Worm (Caenorhabditis elegans) whole organism, late embryonic: ENCODE results near the gene pcn-1.

Experiments
- C08G9.2 ChIP-seq: sonication (generic microtip); optimal IDR thresholded peaks from 2 replicates; lab custom pipeline; 2016; ENCODE audit warnings: mild to moderate bottlenecking, missing genetic modification characterization, moderate library complexity, missing compliant biosample characterization
- C38D4.7 ChIP-seq: fragments of 200-800 bp; sonication (Bioruptor generic); optimal IDR thresholded peaks from 2 replicates; lab custom pipeline; 2018; ENCODE audit warnings: mild to moderate bottlenecking, missing genetic modification characterization, moderate library complexity, missing compliant biosample characterization
- T23F11.4 ChIP-seq: fragments of 200-800 bp; sonication (Bioruptor generic); optimal IDR thresholded peaks from 2 replicates; lab custom pipeline; 2018; ENCODE audit warnings: mild to moderate bottlenecking, missing genetic modification characterization, missing compliant biosample characterization
- Y22D7AL.16 ChIP-seq: sonication (generic microtip); optimal IDR thresholded peaks from 2 replicates; lab custom pipeline; 2016; ENCODE audit warnings: missing genetic modification characterization, missing compliant biosample characterization
- ahr-1 ChIP-seq: sonication (generic microtip); optimal IDR thresholded peaks from 2 replicates; lab custom pipeline; 2016; ENCODE audit warnings: missing genetic modification characterization, missing compliant biosample characterization
- ama-1 ChIP-seq: fragments of 150-350 bp; optimal IDR thresholded peaks from 2 replicates; lab custom pipeline; 2014
- ceh-18 ChIP-seq: sonication (generic microtip); optimal IDR thresholded peaks from 2 replicates; lab custom pipeline; 2016; ENCODE audit warnings: missing genetic modification characterization, missing compliant biosample characterization
- ceh-19 ChIP-seq: fragments of 200-800 bp; sonication (Bioruptor generic); optimal IDR thresholded peaks from 2 replicates; lab custom pipeline; 2018; ENCODE audit warnings: mild to moderate bottlenecking, missing genetic modification characterization, missing compliant biosample characterization
- ceh-2 ChIP-seq: sonication (generic microtip); optimal IDR thresholded peaks from 2 replicates; lab custom pipeline; 2016; ENCODE audit warnings: missing genotype, missing genetic modification characterization, missing compliant biosample characterization
- ceh-48 ChIP-seq: sonication (generic microtip); optimal IDR thresholded peaks from 2 replicates; lab custom pipeline; 2016; ENCODE audit warnings: missing genetic modification characterization, inconsistent platforms, missing compliant biosample characterization
- ceh-6 ChIP-seq: fragments of 200-800 bp; sonication (Bioruptor generic); optimal IDR thresholded peaks from 2 replicates; lab custom pipeline; 2018; ENCODE audit warnings: mild to moderate bottlenecking, missing genetic modification characterization, missing compliant biosample characterization
- dmd-4 ChIP-seq: sonication (generic microtip); optimal IDR thresholded peaks from 2 replicates; lab custom pipeline; 2016; ENCODE audit warnings: borderline replicate concordance, missing genetic modification characterization, missing compliant biosample characterization
- elt-4 ChIP-seq: sonication (generic microtip); optimal IDR thresholded peaks from 2 replicates; lab custom pipeline; 2016; ENCODE audit warnings: missing genetic modification characterization, missing compliant biosample characterization
- eyg-1 ChIP-seq: sonication (generic microtip); optimal IDR thresholded peaks from 2 replicates; lab custom pipeline; 2016; ENCODE audit warnings: missing genotype, missing genetic modification characterization, missing compliant biosample characterization
- fax-1 ChIP-seq: sonication (generic microtip); optimal IDR thresholded peaks from 2 replicates; lab custom pipeline; 2016; ENCODE audit warnings: missing genotype, missing genetic modification characterization, missing compliant biosample characterization
- fkh-10 ChIP-seq: fragments of 150-350 bp; optimal IDR thresholded peaks from 2 replicates; lab custom pipeline; 2014; ENCODE audit warnings: missing biosample characterization, missing genetic modification reagents, missing genetic modification characterization
- fkh-6 ChIP-seq: sonication (generic microtip); optimal IDR thresholded peaks from 2 replicates; lab custom pipeline; 2016; ENCODE audit warnings: missing genetic modification characterization, missing compliant biosample characterization
- lim-6 ChIP-seq: sonication (generic microtip); optimal IDR thresholded peaks from 2 replicates; lab custom pipeline; 2016; ENCODE audit warnings: missing genetic modification characterization, missing compliant biosample characterization
- mec-3 ChIP-seq: sonication (generic microtip); optimal IDR thresholded peaks from 2 replicates; lab custom pipeline; 2016; ENCODE audit warnings: borderline replicate concordance, missing genetic modification characterization, missing compliant biosample characterization
- nfya-1 ChIP-seq: sonication (generic microtip); optimal IDR thresholded peaks from 2 replicates; lab custom pipeline; 2017; ENCODE audit warnings: missing genetic modification characterization, mild to moderate bottlenecking, missing compliant biosample characterization, antibody characterized with exemption, moderate library complexity
- nhr-11 ChIP-seq: fragments of 150-350 bp; optimal IDR thresholded peaks from 2 replicates; lab custom pipeline; 2014; ENCODE audit warnings: missing biosample characterization, missing genetic modification characterization
- nhr-232 ChIP-seq: sonication (generic microtip); optimal IDR thresholded peaks from 2 replicates; lab custom pipeline; 2016; ENCODE audit warnings: missing genetic modification characterization, missing compliant biosample characterization
- npax-4 ChIP-seq: sonication (generic microtip); optimal IDR thresholded peaks from 2 replicates; lab custom pipeline; 2016; ENCODE audit warnings: missing genetic modification characterization, missing compliant biosample characterization
- odd-2 ChIP-seq: sonication (generic microtip); optimal IDR thresholded peaks from 2 replicates; lab custom pipeline; 2017; ENCODE audit warnings: antibody characterized with exemption, mild to moderate bottlenecking, missing genetic modification characterization, missing compliant biosample characterization
- pha-2 ChIP-seq: sonication (generic microtip); optimal IDR thresholded peaks from 2 replicates; lab custom pipeline; 2017; ENCODE audit warnings: mild to moderate bottlenecking, missing genetic modification characterization, missing compliant biosample characterization
- pqm-1 ChIP-seq: sonication (generic microtip); optimal IDR thresholded peaks from 2 replicates; lab custom pipeline; 2016; ENCODE audit warnings: missing genetic modification characterization, missing compliant biosample characterization
- pros-1 ChIP-seq: fragments of 150-350 bp; optimal IDR thresholded peaks from 2 replicates; lab custom pipeline; 2014; ENCODE audit warnings: missing biosample characterization, missing genetic modification reagents, missing genetic modification characterization
- rnt-1 ChIP-seq: sonication (generic microtip); optimal IDR thresholded peaks from 2 replicates; lab custom pipeline; 2016; ENCODE audit warnings: missing genetic modification characterization, missing compliant biosample characterization
- sdc-2 ChIP-seq: sonication (generic microtip); optimal IDR thresholded peaks from 2 replicates; lab custom pipeline; 2016; ENCODE audit warnings: missing genotype, missing genetic modification characterization, missing compliant biosample characterization
- sox-2 ChIP-seq: fragments of 200-800 bp; sonication (Bioruptor generic); IDR thresholded peaks from 2 replicates; pipeline ENCODE4 v1.3.6; 2022; ENCODE audit warnings: missing genetic modification reagents, missing genetic modification characterization, missing compliant biosample characterization
- sox-4 ChIP-seq: sonication (generic microtip); optimal IDR thresholded peaks from 2 replicates; lab custom pipeline; 2017; ENCODE audit warnings: mild to moderate bottlenecking, missing genetic modification characterization, inconsistent platforms, missing compliant biosample characterization
- syd-9 ChIP-seq: sonication (generic microtip); optimal IDR thresholded peaks from 2 replicates; lab custom pipeline; 2016; ENCODE audit warnings: mild to moderate bottlenecking, missing genetic modification characterization, moderate library complexity, missing compliant biosample characterization
- tbx-7 ChIP-seq: sonication (generic microtip); optimal IDR thresholded peaks from 2 replicates; lab custom pipeline; 2016; ENCODE audit warnings: missing genotype, missing genetic modification characterization, missing compliant biosample characterization
- unc-42 ChIP-seq: sonication (generic microtip); optimal IDR thresholded peaks from 2 replicates; lab custom pipeline; 2016; ENCODE audit warnings: missing genotype, missing genetic modification characterization, missing compliant biosample characterization
- unc-55 ChIP-seq: sonication (generic microtip); optimal IDR thresholded peaks from 2 replicates; lab custom pipeline; 2017; ENCODE audit warnings: missing biosample characterization, missing genetic modification reagents, missing genetic modification characterization

The pcn-1 gene

DNA sequence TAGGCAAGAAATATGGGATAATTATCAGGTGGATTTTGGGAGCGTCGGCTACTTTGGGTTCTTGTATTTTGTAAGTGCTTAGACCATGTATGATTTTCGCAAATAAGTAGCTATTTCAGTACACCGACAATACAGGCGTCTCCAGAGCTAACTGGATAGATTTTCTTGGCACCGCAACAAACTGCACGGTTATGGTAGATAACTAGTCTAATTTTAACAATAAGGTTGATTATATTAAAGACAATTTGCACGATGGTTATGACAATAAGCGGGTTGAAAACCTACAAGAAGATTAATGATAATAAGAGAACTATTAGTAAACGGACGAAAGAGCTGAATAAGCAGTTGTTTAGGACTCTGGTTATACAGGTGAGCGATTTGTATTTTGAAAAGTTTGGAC is 18.1 kb upstream of the pcn-1 start:
- no peak for TF ChIP-seq sox-4 (tag; lab: Kevin White, UChicago)
- TF ChIP-seq C08G9.2 (tag; lab: Kevin White, UChicago), result no peak
- TF ChIP-seq mec-3, result no peak
- TF ChIP-seq sdc-2 (tag; lab: Kevin White, UChicago), result no peak
- no peak for TF ChIP-seq ama-1 (lab: Kevin White, UChicago)
- TF ChIP-seq ceh-2 (tag; lab: Kevin White, UChicago), result no peak
- no peak for TF ChIP-seq nhr-232 (tag; lab: Kevin White, UChicago)
- no peak for TF ChIP-seq ceh-48 (tag; lab: Kevin White, UChicago)
- no peak for TF ChIP-seq Y22D7AL.16

DNA sequence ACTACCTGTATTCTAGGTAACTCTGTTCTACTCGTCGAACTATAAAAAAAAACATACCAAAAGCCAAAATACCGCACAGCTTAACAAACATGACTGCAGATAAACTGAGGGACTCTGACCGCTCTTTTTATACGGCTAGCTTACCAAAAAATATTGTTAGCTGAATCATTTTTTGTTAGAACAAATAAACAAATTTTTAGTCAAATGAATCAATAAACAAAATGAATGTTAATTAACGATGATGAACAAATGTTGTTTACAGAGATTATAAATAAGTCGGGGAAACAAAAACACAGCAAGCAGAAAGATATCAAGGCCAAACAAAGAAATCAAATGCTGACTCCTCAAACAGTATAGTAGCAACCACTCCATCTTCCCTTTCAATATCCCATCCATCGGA is 14.3 kb upstream of the pcn-1 start, which contains the start of gene ilys-6:
Gene ilys-6 (minus strand): TSS at position 101 of the 400 bp plus-strand sequence.
- TF ChIP-seq ceh-48 (tag; lab: Kevin White, UChicago) (no peak), C38D4.7 (no peak)

DNA sequence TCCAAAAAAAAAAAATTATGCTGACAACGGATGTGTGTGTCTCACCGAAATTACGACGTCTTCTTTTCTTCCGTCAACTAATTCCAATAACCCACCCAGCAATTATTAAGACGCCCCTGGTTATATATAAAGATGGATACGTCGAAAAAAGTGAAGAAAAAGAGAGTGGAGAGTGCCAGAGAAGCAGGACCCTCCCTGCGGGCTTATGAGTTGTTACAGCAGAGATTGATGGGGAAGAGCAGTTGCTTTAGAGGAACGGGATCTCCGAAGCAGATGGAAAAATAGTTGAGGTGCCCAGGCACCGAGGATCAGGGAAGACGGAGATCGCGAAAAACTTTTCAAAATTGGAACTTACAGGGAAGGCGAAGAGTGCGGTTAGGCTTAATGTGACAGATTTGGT is 6.0 kb upstream of the pcn-1 start:
- TF ChIP-seq unc-55 (GFP tag; lab: Kevin White, UChicago) (peak; percentile 64), rnt-1 (tag; lab: Kevin White, UChicago) (peak; percentile 0), lim-6 (tag; lab: Kevin White, UChicago) (no peak)

DNA sequence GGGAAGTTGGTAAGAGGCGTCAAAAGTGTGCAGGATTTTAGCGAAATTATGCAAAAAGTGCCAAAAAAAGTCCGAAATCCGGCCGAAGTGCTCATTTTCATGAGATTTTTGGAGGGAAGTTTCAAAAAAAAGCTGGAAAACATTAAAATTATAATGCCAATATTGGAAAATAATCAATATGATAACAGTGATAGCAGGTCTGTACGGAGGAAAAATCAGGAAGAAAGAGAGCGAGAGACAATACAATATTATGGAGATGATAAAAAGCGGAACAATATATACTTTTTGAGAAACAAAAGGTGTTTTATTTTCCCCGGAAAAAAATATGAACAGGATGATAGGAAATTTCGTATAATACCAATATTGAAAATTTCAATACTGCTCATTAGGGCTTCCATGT is 4.2 kb upstream of the pcn-1 start:
- no peak for TF ChIP-seq pqm-1 (tag; lab: Kevin White, UChicago)
- no peak for TF ChIP-seq Y22D7AL.16
- TF ChIP-seq nfya-1 (tag; lab: Kevin White, UChicago), result no peak
- TF ChIP-seq elt-4 (tag; lab: Kevin White, UChicago), result no peak
- TF ChIP-seq ceh-6 (GFP tag; lab: Kevin White, UChicago), result no peak
- no peak for TF ChIP-seq fkh-6 (tag; lab: Kevin White, UChicago)
- no peak for TF ChIP-seq T23F11.4 (GFP tag; lab: Kevin White, UChicago)
- TF ChIP-seq pha-2 (tag; lab: Kevin White, UChicago), result no peak

DNA sequence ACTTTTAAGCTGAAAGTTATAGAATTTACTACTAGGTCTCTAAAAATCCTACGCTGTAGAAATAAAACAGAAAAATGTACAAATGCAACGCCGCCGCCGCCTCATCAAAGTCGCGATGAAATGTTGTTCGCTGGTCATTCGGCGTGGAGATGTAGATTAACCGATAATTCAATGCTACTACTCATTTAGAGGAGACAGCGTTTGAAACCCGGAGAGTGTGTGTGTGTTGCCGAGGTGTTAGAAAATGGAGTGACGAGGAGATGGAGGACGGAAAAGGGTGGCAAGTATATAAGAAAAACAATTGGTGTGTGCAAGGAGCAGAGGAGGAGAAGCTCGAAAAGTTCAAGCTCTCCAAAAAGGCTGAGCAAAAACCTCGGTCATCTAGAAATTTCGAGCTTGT is 3.0 kb upstream of the pcn-1 start:
- TF ChIP-seq unc-42 (tag; lab: Kevin White, UChicago) (peak; percentile 75), C38D4.7 (no peak)

DNA sequence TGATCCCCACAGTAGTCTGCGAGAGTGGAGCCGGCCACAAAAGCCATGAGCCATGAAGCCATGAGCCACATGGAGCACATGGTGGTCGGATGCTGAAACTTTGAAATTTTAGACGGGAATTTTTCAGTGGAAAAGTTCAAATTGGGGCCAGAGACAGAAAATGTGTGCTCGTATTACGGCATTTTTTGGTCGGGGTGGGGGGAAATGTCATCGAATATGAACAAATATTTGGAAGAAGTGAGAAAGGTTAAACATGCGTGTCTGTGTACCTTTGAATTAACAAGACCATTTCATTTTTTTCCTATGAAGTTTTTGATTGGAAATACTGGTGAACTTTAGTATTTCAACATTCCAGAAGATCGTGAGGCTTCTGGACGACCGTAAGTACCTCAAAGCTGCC is 2.3 kb upstream of the pcn-1 start, which contains the start of gene wrt-5:
Gene wrt-5 (minus strand): TSS at position 101 of the 400 bp plus-strand sequence.
- TF ChIP-seq nhr-11 (no peak), ceh-2 (tag; lab: Kevin White, UChicago) (no peak), Y22D7AL.16 (no peak), C38D4.7 (no peak), mec-3 (no peak)

DNA sequence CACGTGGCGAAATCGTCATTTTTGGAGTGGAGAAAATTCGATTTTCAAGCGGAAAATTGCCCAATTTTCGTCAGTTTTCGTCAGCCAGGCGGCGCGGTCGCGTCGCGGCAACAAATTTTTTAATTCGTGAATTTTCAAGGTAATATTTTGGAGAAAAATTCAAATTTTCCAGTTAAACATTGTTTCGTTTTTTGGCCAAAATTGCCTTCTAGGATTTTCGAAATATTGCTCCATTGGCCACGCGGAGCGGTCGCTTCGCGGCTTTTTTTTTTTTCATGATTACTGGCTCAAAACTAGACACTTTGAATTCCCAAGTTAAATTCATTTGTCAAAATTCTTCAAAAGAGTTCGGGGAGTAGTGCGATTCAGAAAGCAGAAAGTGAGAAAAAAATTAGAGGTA is 1.6 kb downstream of the pcn-1 start:
- TF ChIP-seq ceh-18 (tag; lab: Kevin White, UChicago) (no peak), pqm-1 (tag; lab: Kevin White, UChicago) (no peak), C08G9.2 (tag; lab: Kevin White, UChicago) (no peak), pros-1 (no peak), odd-2 (tag; lab: Kevin White, UChicago) (no peak), sox-2 (GFP tag; lab: Robert Waterston, UW) (no peak), sox-4 (tag; lab: Kevin White, UChicago) (no peak), npax-4 (tag; lab: Kevin White, UChicago) (no peak), ahr-1 (tag; lab: Kevin White, UChicago) (no peak), fkh-10 (GFP tag; lab: Kevin White, UChicago) (no peak), unc-42 (tag; lab: Kevin White, UChicago) (no peak), tbx-7 (tag; lab: Kevin White, UChicago) (no peak), eyg-1 (tag; lab: Kevin White, UChicago) (no peak), ceh-19 (GFP tag; lab: Kevin White, UChicago) (no peak), syd-9 (tag; lab: Kevin White, UChicago) (no peak), T23F11.4 (GFP tag; lab: Kevin White, UChicago) (no peak), fax-1 (tag; lab: Kevin White, UChicago) (no peak), ama-1 (lab: Kevin White, UChicago) (no peak), sdc-2 (tag; lab: Kevin White, UChicago) (no peak), dmd-4 (tag; lab: Kevin White, UChicago) (no peak)
